Fruit fly (Drosophila melanogaster) whole organism, embryonic: ENCODE data around the gene CG32052.

Experiments
- CG3838 ChIP-seq: fragments of 200-800 bp; sonication (Bioruptor generic); optimal IDR thresholded peaks from 3 replicates; lab custom pipeline; 2016; ENCODE audit warnings: missing biosample characterization, missing genetic modification characterization
- CG5953 ChIP-seq: fragments of 200-800 bp; sonication (Bioruptor generic); IDR thresholded peaks from 2 replicates; pipeline ENCODE4 v1.3.6; 2022; ENCODE audit warnings: missing biosample characterization, missing genetic modification characterization
- CG6813 ChIP-seq: fragments of 200-800 bp; sonication (Bioruptor generic); optimal IDR thresholded peaks from 2 replicates; lab custom pipeline; 2017; ENCODE audit warnings: missing biosample characterization, missing genetic modification characterization, mild to moderate bottlenecking, moderate library complexity, missing genetic modification reagents
- CG8089 ChIP-seq: fragments of 200-800 bp; sonication (Bioruptor generic); optimal IDR thresholded peaks from 3 replicates; lab custom pipeline; 2016; ENCODE audit warnings: missing biosample characterization, missing genetic modification characterization
- Drgx ChIP-seq: fragments of 200-800 bp; sonication (Bioruptor generic); IDR thresholded peaks from 2 replicates; pipeline ENCODE4 v1.3.6; 2022; ENCODE audit warnings: missing biosample characterization, missing genetic modification characterization
- al ChIP-seq: fragments of 200-800 bp; sonication (Bioruptor generic); IDR thresholded peaks from 2 replicates; pipeline ENCODE4 v1.3.6; 2022; ENCODE audit warnings: missing biosample characterization, missing genetic modification characterization
- btn ChIP-seq: fragments of 200-800 bp; sonication (Bioruptor generic); optimal IDR thresholded peaks from 2 replicates; lab custom pipeline; 2016; ENCODE audit warnings: missing biosample characterization, missing genetic modification characterization
- ems ChIP-seq: fragments of 200-800 bp; sonication (Bioruptor generic); optimal IDR thresholded peaks from 3 replicates; lab custom pipeline; 2016; ENCODE audit warnings: missing biosample characterization, missing genetic modification characterization
- jing ChIP-seq: fragments of 200-800 bp; sonication (Bioruptor generic); optimal IDR thresholded peaks from 2 replicates; lab custom pipeline; 2018; ENCODE audit warnings: missing biosample characterization, mild to moderate bottlenecking, missing genetic modification characterization
- nom ChIP-seq: fragments of 200-800 bp; sonication (Bioruptor generic); optimal IDR thresholded peaks from 2 replicates; lab custom pipeline; 2017; ENCODE audit warnings: missing biosample characterization, missing genetic modification characterization, mild to moderate bottlenecking, moderate library complexity, missing genetic modification reagents

DNA sequence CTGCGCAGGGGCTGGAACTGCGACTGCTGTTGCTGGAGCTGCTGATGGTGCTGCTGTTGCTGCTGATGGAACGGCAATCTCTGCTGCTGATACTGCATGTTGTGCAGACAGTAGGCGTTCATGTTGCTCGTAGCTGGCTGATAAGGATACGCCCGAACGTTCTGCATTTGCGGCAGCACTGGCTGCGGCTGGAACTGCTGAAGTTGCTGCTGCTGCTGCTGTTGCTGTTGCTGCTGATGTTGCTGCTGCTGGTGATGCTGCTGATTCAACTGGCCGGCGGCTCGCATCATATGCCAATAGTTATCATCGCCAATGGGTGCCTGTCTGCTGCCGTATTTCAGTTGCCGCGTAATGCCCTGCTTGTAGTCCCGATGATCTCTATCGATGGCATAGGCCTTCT lies 53.9 kb downstream of the CG32052 start:
- no peak for TF ChIP-seq CG6813
- no peak for TF ChIP-seq CG3838 (GFP tag; lab: Kevin White, UChicago)
- no peak for TF ChIP-seq ems (GFP tag; lab: Kevin White, UChicago)
- no peak for TF ChIP-seq Drgx (GFP tag; lab: Robert Waterston, UW)
- no peak for TF ChIP-seq nom
- no peak for TF ChIP-seq CG8089
- TF ChIP-seq jing = no peak
- no peak for TF ChIP-seq btn (GFP tag; lab: Kevin White, UChicago)
- no peak for TF ChIP-seq al (GFP tag; lab: Robert Waterston, UW)
- TF ChIP-seq CG5953 (GFP tag; lab: Robert Waterston, UW) = no peak
